Worm (Caenorhabditis elegans) whole organism, young adult: ENCODE measurements around the gene chil-23.

Source experiments
- B0336.3 ChIP-seq: fragments of 200-800 bp; sonication (Bioruptor generic); IDR thresholded peaks from 2 replicates; pipeline ENCODE4 v1.3.6; 2022; ENCODE audit warnings: missing genetic modification characterization, missing compliant biosample characterization
- dpl-1 ChIP-seq: fragments of 150-350 bp; optimal IDR thresholded peaks from 2 replicates; lab custom pipeline; 2014; ENCODE audit warnings: missing biosample characterization, missing genetic modification reagents, missing genetic modification characterization
- madf-3 ChIP-seq: fragments of 200-800 bp; sonication (Bioruptor generic); IDR thresholded peaks from 2 replicates; pipeline ENCODE4 v1.3.6; 2022; ENCODE audit warnings: missing genetic modification reagents, missing genetic modification characterization, missing compliant biosample characterization

- TF ChIP-seq dpl-1 (GFP tag; lab: Kevin White, UChicago) = no peak
- no peak for TF ChIP-seq madf-3 (GFP tag; lab: Robert Waterston, UW)
- no peak for TF ChIP-seq B0336.3 (GFP tag; lab: Robert Waterston, UW)
These were observed 38.8 kb upstream of the chil-23 start, which contains the start of gene gcy-3 for ce11 chrII:9507181-9507580.
